Worm (Caenorhabditis elegans) whole organism, mixed stage, embryonic: ENCODE data around the gene Y39B6A.43.

Experiments
- M03D4.4 ChIP-seq: sonication (generic microtip); optimal IDR thresholded peaks from 2 replicates; lab custom pipeline; 2017; ENCODE audit warnings: mild to moderate bottlenecking, missing genetic modification characterization, missing compliant biosample characterization
- bed-3 ChIP-seq: fragments of 200-800 bp; sonication (Bioruptor generic); optimal IDR thresholded peaks from 3 replicates; lab custom pipeline; 2018; ENCODE audit warnings: mild to moderate bottlenecking, missing genetic modification characterization, moderate library complexity, missing compliant biosample characterization
- blmp-1 ChIP-seq: fragments of 150-350 bp; optimal IDR thresholded peaks from 2 replicates; lab custom pipeline; 2014; ENCODE audit warnings: missing biosample characterization, missing genetic modification characterization
- ceh-39 ChIP-seq: fragments of 150-350 bp; optimal IDR thresholded peaks from 2 replicates; lab custom pipeline; 2014; ENCODE audit warnings: missing biosample characterization, missing genetic modification characterization
- ceh-43 ChIP-seq: fragments of 200-800 bp; sonication (Bioruptor generic); optimal IDR thresholded peaks from 2 replicates; lab custom pipeline; 2018; ENCODE audit warnings: mild to moderate bottlenecking, missing genetic modification characterization, moderate library complexity, missing compliant biosample characterization
- ceh-83 ChIP-seq: fragments of 200-800 bp; sonication (Bioruptor generic); optimal IDR thresholded peaks from 2 replicates; lab custom pipeline; 2018; ENCODE audit warnings: mild to moderate bottlenecking, missing genetic modification characterization, missing compliant biosample characterization
- ces-1 ChIP-seq: fragments of 150-350 bp; optimal IDR thresholded peaks from 2 replicates; lab custom pipeline; 2014; ENCODE audit warnings: missing biosample characterization, missing genetic modification reagents, missing genetic modification characterization
- cnd-1 ChIP-seq: fragments of 200-800 bp; sonication (Bioruptor generic); optimal IDR thresholded peaks from 2 replicates; lab custom pipeline; 2018; ENCODE audit warnings: mild to moderate bottlenecking, missing genetic modification characterization, missing compliant biosample characterization
- drap-1 ChIP-seq: fragments of 200-800 bp; sonication (Bioruptor generic); optimal IDR thresholded peaks from 3 replicates; lab custom pipeline; 2018; ENCODE audit warnings: mild to moderate bottlenecking, missing genetic modification characterization, missing compliant biosample characterization
- elt-1 ChIP-seq: sonication (generic microtip); optimal IDR thresholded peaks from 2 replicates; lab custom pipeline; 2017; ENCODE audit warnings: missing genetic modification characterization, mild to moderate bottlenecking, missing compliant biosample characterization, antibody characterized with exemption, moderate library complexity, borderline replicate concordance; ENCODE audit not compliant: insufficient read depth
- flh-1 ChIP-seq: fragments of 200-800 bp; sonication (Bioruptor generic); optimal IDR thresholded peaks from 2 replicates; lab custom pipeline; 2018; ENCODE audit warnings: mild to moderate bottlenecking, missing genetic modification characterization, moderate library complexity, missing compliant biosample characterization
- ham-2 ChIP-seq: fragments of 200-800 bp; sonication (Bioruptor generic); optimal IDR thresholded peaks from 2 replicates; lab custom pipeline; 2018; ENCODE audit warnings: mild to moderate bottlenecking, missing genetic modification characterization, missing compliant biosample characterization
- lin-13 ChIP-seq: fragments of 150-350 bp; optimal IDR thresholded peaks from 2 replicates; lab custom pipeline; 2014; ENCODE audit warnings: missing biosample characterization, missing genetic modification characterization
- lin-32 ChIP-seq: fragments of 200-800 bp; sonication (Bioruptor generic); optimal IDR thresholded peaks from 2 replicates; lab custom pipeline; 2018; ENCODE audit warnings: mild to moderate bottlenecking, missing genetic modification characterization, missing compliant biosample characterization
- mab-5 ChIP-seq: fragments of 150-350 bp; optimal IDR thresholded peaks from 2 replicates; lab custom pipeline; 2014; ENCODE audit warnings: missing biosample characterization, missing genetic modification characterization
- mep-1 ChIP-seq: fragments of 150-350 bp; optimal IDR thresholded peaks from 2 replicates; lab custom pipeline; 2017; ENCODE audit warnings: missing biosample characterization, missing genetic modification reagents, missing genetic modification characterization, inconsistent platforms
- mls-2 ChIP-seq: sonication (generic microtip); optimal IDR thresholded peaks from 2 replicates; lab custom pipeline; 2016; ENCODE audit warnings: mild to moderate bottlenecking, missing genetic modification characterization, moderate library complexity, missing compliant biosample characterization
- nhr-2 ChIP-seq: fragments of 150-350 bp; optimal IDR thresholded peaks from 2 replicates; lab custom pipeline; 2014; ENCODE audit warnings: missing biosample characterization, missing genetic modification characterization
- nhr-28 ChIP-seq: fragments of 150-350 bp; optimal IDR thresholded peaks from 2 replicates; lab custom pipeline; 2014; ENCODE audit warnings: missing biosample characterization, missing genetic modification characterization
- nhr-76 ChIP-seq: sonication (generic microtip); optimal IDR thresholded peaks from 2 replicates; lab custom pipeline; 2017; ENCODE audit warnings: missing biosample characterization, missing genetic modification characterization
- pha-4 ChIP-seq: fragments of 150-350 bp; optimal IDR thresholded peaks from 2 replicates; lab custom pipeline; 2018; ENCODE audit warnings: missing biosample characterization, missing genetic modification reagents, missing genetic modification characterization
- sem-2 ChIP-seq: fragments of 200-800 bp; sonication (Bioruptor generic); optimal IDR thresholded peaks from 2 replicates; lab custom pipeline; 2018; ENCODE audit warnings: mild to moderate bottlenecking, missing genetic modification characterization, missing compliant biosample characterization
- sptf-1 ChIP-seq: sonication (generic microtip); optimal IDR thresholded peaks from 2 replicates; lab custom pipeline; 2017; ENCODE audit warnings: mild to moderate bottlenecking, missing genetic modification characterization, moderate library complexity, missing compliant biosample characterization
- unc-120 ChIP-seq: sonication (generic microtip); optimal IDR thresholded peaks from 2 replicates; lab custom pipeline; 2017; ENCODE audit warnings: missing genetic modification characterization, missing compliant biosample characterization; ENCODE audit not compliant: poor library complexity, severe bottlenecking
- unc-39 ChIP-seq: fragments of 150-350 bp; optimal IDR thresholded peaks from 2 replicates; lab custom pipeline; 2014; ENCODE audit warnings: missing biosample characterization, missing genetic modification characterization
- unc-62 ChIP-seq: fragments of 150-350 bp; optimal IDR thresholded peaks from 2 replicates; lab custom pipeline; 2014; ENCODE audit warnings: missing biosample characterization, missing genetic modification reagents, missing genetic modification characterization
- zip-8 ChIP-seq: fragments of 150-350 bp; optimal IDR thresholded peaks from 2 replicates; lab custom pipeline; 2014; ENCODE audit warnings: missing biosample characterization, missing genetic modification characterization
- ztf-11 ChIP-seq: fragments of 150-350 bp; optimal IDR thresholded peaks from 2 replicates; lab custom pipeline; 2014; ENCODE audit warnings: missing biosample characterization, missing genetic modification characterization

Gene Y39B6A.43

ce11 chrV:18986103-18986502 lies 18.5 kb upstream of the Y39B6A.43 start:
- TF ChIP-seq lin-32 (GFP tag; lab: Kevin White, UChicago), result no peak
- no peak for TF ChIP-seq mls-2
- TF ChIP-seq blmp-1 (tag; lab: Kevin White, UChicago), result no peak
- no peak for TF ChIP-seq zip-8
- no peak for TF ChIP-seq sem-2 (GFP tag; lab: Kevin White, UChicago)
- TF ChIP-seq unc-39, result no peak
- TF ChIP-seq ceh-39 (tag; lab: Kevin White, UChicago), result no peak
- TF ChIP-seq mep-1 (tag; lab: Kevin White, UChicago), result no peak
- no peak for TF ChIP-seq ceh-83
- TF ChIP-seq nhr-28, result no peak
- TF ChIP-seq ces-1 (GFP tag; lab: Kevin White, UChicago), result no peak
- TF ChIP-seq elt-1 (tag; lab: Kevin White, UChicago), result no peak
- TF ChIP-seq unc-120 (tag; lab: Kevin White, UChicago), result no peak
- no peak for TF ChIP-seq nhr-2
- TF ChIP-seq ceh-43 (GFP tag; lab: Kevin White, UChicago), result no peak
- TF ChIP-seq M03D4.4 (tag; lab: Kevin White, UChicago), result no peak
- no peak for TF ChIP-seq nhr-76 (tag; lab: Kevin White, UChicago)

DNA sequence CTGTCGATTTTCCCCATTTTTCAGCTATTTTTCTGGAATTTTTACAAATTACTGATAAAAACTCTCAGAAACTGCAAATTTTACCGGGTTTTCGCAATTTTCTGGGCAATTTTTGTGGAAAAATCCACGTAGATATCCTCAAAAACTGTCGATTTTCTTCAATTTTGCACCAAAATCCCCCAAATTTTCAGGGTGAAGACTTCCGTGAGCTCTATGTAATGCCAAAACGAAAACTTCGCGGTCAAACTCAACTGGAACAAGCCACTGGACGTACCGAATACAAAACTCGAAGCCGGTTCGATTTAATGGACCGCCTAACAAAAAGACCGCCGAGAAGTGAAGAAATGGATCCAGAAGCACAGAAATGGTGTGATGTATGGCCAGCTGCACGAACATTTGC lies 14.1 kb upstream of the Y39B6A.43 start:
- TF ChIP-seq lin-32 (GFP tag; lab: Kevin White, UChicago) (no peak), mep-1 (tag; lab: Kevin White, UChicago) (no peak), lin-13 (tag; lab: Kevin White, UChicago) (no peak), ham-2 (no peak), ceh-43 (GFP tag; lab: Kevin White, UChicago) (no peak)

DNA sequence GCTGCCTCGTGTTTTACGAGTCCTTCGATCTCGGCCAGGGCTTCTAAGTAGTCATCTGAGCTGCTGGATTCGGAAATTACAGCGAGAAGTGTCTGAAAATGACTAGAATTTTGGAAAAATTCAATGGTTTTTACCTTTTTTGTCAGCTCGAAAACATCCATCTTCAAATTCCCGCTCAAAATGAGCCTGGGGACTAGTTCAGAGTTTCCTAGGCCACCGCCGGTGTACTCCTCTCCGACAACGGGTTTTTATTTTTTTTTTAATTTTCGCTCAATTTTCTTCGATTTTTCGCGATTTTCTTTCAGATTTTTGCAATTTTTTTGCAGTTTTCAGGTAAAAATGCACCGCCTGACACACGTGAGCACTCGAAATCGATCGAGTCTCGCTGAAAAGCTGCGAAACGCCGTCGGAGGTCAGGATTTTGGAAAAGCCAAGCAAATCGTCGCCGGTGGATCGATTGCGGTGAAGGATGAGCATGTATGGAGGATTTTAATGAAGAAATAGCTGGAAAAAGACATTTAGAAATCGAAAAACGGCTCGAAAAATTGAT lies 13.4 kb upstream of the Y39B6A.43 start, which contains the start of the genes mrps-35 and sws-1:
Gene mrps-35, plus strand, starts transcription at position 327 of the 550 bp plus-strand sequence.
Gene sws-1, minus strand, starts transcription at position 500 of the 550 bp plus-strand sequence.
- TF ChIP-seq ceh-39 (tag; lab: Kevin White, UChicago) (no peak), nhr-2 (no peak), lin-13 (tag; lab: Kevin White, UChicago) (peak; percentile 13), drap-1 (GFP tag; lab: Kevin White, UChicago) (peak; percentile 24), unc-39 (peak; percentile 21), sptf-1 (tag; lab: Kevin White, UChicago) (peak; percentile 39)

DNA sequence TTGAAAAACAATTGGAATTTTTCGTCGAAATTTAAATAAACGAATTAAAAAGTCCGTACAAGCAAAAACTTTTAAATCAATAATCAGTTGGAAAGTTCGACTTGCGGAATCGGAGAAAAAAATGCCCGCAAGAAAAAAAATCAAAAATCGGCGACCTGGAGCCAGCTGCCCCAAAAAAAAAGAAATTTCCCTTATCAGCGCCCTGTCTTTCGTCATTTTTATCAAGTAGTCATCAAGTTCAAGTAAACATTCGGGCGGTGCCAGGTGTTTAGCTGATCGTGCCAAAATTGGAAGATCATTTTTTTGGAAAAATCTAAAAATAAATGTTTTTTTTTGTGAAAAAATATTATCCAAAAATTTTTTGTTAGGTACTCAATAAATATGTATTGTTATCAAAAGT lies 10.7 kb upstream of the Y39B6A.43 start:
- TF ChIP-seq unc-62 (no peak), bed-3 (GFP tag; lab: Kevin White, UChicago) (no peak), ceh-83 (no peak), M03D4.4 (tag; lab: Kevin White, UChicago) (no peak)

DNA sequence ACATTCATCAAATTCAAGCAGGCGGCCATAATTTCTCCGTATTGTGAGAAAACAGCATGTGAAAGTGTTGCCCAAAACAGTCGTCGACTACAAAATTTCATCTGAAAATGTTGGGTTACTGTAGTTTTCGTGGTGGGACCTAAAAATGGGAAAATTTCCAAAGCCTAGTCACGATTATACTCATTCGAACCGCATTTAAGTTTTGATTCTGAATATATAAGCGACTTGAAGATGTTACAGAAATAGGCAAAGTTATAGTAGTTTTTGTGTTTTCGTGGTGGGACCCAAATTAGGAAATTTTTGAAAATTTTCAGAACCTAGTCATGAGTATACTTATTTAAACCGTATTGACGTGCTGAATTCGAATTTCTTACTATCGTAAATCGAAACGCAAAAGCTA lies 10.2 kb upstream of the Y39B6A.43 start, which contains the start of gene Y39B6A.41:
Gene Y39B6A.41, minus strand, starts transcription at position 101 of the 400 bp plus-strand sequence.
- TF ChIP-seq ceh-39 (tag; lab: Kevin White, UChicago) (no peak), nhr-28 (no peak), sem-2 (GFP tag; lab: Kevin White, UChicago) (no peak), unc-62 (no peak), bed-3 (GFP tag; lab: Kevin White, UChicago) (no peak), cnd-1 (no peak), mab-5 (tag; lab: Kevin White, UChicago) (no peak), ztf-11 (no peak), pha-4 (tag; lab: Kevin White, UChicago) (no peak)

DNA sequence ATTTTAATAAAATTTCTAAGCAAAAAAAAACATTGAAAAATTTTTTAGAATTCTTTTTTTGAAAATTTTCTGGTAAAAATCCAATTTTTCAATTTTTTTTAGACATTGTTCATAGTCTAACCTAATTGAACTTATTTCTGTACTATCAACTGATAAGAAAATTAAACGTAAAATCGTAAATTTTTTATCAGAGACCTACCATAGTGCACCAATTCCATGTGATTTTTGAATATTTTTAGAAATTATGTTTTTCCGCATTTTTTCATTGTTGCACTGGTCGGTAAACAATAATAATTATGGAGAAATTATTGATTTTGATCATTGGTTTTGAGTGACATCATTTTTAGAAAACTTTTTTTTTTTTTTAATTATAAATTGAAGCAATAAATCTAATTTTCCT lies 8.9 kb upstream of the Y39B6A.43 start:
- TF ChIP-seq flh-1, result no peak
